Fruit fly (Drosophila melanogaster): ENCODE results near the gene Jon99Fi.

Gene Jon99Fi

DNA sequence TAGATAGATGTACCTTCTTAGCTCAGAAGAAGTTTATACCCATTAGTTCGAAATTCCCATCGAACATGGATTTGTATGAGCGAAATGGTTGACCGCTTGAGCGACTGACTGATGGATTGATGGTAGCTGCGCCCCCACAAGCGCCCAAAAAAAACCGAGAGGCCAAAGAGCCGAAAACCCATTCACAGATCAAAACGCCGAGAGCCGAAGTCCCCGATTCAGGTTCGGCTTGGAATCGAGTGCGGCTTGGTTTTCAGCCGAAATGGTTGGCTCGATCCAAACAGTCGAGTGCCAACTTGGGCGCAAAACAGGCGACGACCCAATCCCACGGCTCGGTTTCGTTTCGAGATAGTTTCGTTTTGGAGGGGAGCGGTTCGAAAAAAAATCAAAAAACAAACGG is 28.6 kb upstream of the Jon99Fi start (continued):
- TF ChIP-seq ind (GFP tag; optimal IDR thresholded peaks at IDR 0.05) (no peak), Max (GFP tag; optimal IDR thresholded peaks at IDR 0.05) (no peak), CG13894 (tag; optimal IDR thresholded peaks at IDR 0.05) (peak; percentile 52), ato (GFP tag; IDR thresholded peaks at IDR 0.05; ENCODE audit: partially characterized antibody) (no peak), Xbp1 (GFP tag; optimal IDR thresholded peaks at IDR 0.05) (no peak), ac (GFP tag; optimal IDR thresholded peaks at IDR 0.05) (no peak), hth (optimal IDR thresholded peaks at IDR 0.05) (no peak), CG6272 (GFP tag; IDR thresholded peaks at IDR 0.05) (no peak), crol (GFP tag; IDR thresholded peaks at IDR 0.05) (no peak), shn (GFP tag; optimal IDR thresholded peaks at IDR 0.05) (no peak), CG12769 (tag; optimal IDR thresholded peaks at IDR 0.05) (peak; percentile 58), D19B (GFP tag; optimal IDR thresholded peaks at IDR 0.05) (peak; percentile 24), dmrt11E (tag; optimal IDR thresholded peaks at IDR 0.05) (no peak), oc (tag; optimal IDR thresholded peaks at IDR 0.05) (no peak), Dip2 (GFP tag; IDR thresholded peaks at IDR 0.05) (no peak), chm (GFP tag; IDR thresholded peaks at IDR 0.05) (no peak), her (GFP tag; optimal IDR thresholded peaks at IDR 0.05) (no peak), z (GFP tag; IDR thresholded peaks at IDR 0.05) (peak; percentile 70; the same call in 2 of the 3 replicates), CG2120 (GFP tag; optimal IDR thresholded peaks at IDR 0.05) (no peak), gce (GFP tag; IDR thresholded peaks at IDR 0.05) (no peak), crc (GFP tag; optimal IDR thresholded peaks at IDR 0.05) (no peak), disco-r (GFP tag; optimal IDR thresholded peaks at IDR 0.05) (no peak), ranshi (GFP tag; IDR thresholded peaks at IDR 0.05) (no peak), en (GFP tag; optimal IDR thresholded peaks at IDR 0.05) (no peak), nerfin-2 (GFP tag; IDR thresholded peaks at IDR 0.05; ENCODE audit: partially characterized antibody) (no peak), eve (GFP tag; optimal IDR thresholded peaks at IDR 0.05) (no peak), tap (tag; optimal IDR thresholded peaks at IDR 0.05) (no peak), trh (GFP tag; optimal IDR thresholded peaks at IDR 0.05) (no peak), slbo (GFP tag; IDR thresholded peaks at IDR 0.05) (no peak), CG18262 (tag; optimal IDR thresholded peaks at IDR 0.05) (no peak), CG8281 (tag; optimal IDR thresholded peaks at IDR 0.05) (peak; percentile 92), CG12236 (GFP tag; optimal IDR thresholded peaks at IDR 0.05) (no peak), gcm (GFP tag; optimal IDR thresholded peaks at IDR 0.05) (no peak), Oaz (GFP tag; IDR thresholded peaks at IDR 0.05) (no peak), CG16863 (GFP tag; optimal IDR thresholded peaks at IDR 0.05) (no peak), Sox102F (GFP tag; optimal IDR thresholded peaks at IDR 0.05) (no peak), Jarid2 (GFP tag; optimal IDR thresholded peaks at IDR 0.05) (peak; percentile 48), dmrt99B (tag; optimal IDR thresholded peaks at IDR 0.05) (no peak), CG5180 (GFP tag; optimal IDR thresholded peaks at IDR 0.05) (peak; percentile 99), CG13123 (GFP tag; optimal IDR thresholded peaks at IDR 0.05) (no peak), CG3847 (GFP tag; IDR thresholded peaks at IDR 0.05) (no peak), CG15269 (tag; optimal IDR thresholded peaks at IDR 0.05) (peak; percentile 45), ap (GFP tag; IDR thresholded peaks at IDR 0.05) (no peak), aop (GFP tag; IDR thresholded peaks at IDR 0.05) (no peak), CG8944 (GFP tag; optimal IDR thresholded peaks at IDR 0.05) (no peak), nmo (GFP tag; optimal IDR thresholded peaks at IDR 0.05) (no peak), CG7556 (GFP tag; optimal IDR thresholded peaks at IDR 0.05) (no peak), CG8359 (GFP tag; optimal IDR thresholded peaks at IDR 0.05; ENCODE audit: borderline replicate concordance) (no peak), Med (GFP tag) (peak; percentile 73), Deaf1 (tag; optimal IDR thresholded peaks at IDR 0.05) (peak; percentile 97), emc (GFP tag; optimal IDR thresholded peaks at IDR 0.05) (no peak), CG30403 (GFP tag; optimal IDR thresholded peaks at IDR 0.05) (no peak), sens (GFP tag) (no peak)
